Fruit fly (Drosophila melanogaster) whole organism, pupa: ENCODE measurements around the gene CG32855.

Experiments
- CG13204 ChIP-seq: fragments of 200-800 bp; sonication (Bioruptor generic); optimal IDR thresholded peaks from 2 replicates; lab custom pipeline; 2018; ENCODE audit warnings: missing biosample characterization, mild to moderate bottlenecking, missing genetic modification characterization, moderate library complexity
- CG14655 ChIP-seq: fragments of 200-800 bp; sonication (Bioruptor generic); optimal IDR thresholded peaks from 3 replicates; lab custom pipeline; 2017; ENCODE audit warnings: mild to moderate bottlenecking, missing biosample characterization, missing genetic modification reagents, missing genetic modification characterization
- CG15710 ChIP-seq: fragments of 200-800 bp; sonication (Bioruptor generic); optimal IDR thresholded peaks from 2 replicates; lab custom pipeline; 2018; ENCODE audit warnings: missing biosample characterization, mild to moderate bottlenecking, missing genetic modification characterization, moderate library complexity
- CG17806 ChIP-seq: fragments of 200-800 bp; sonication (Bioruptor generic); optimal IDR thresholded peaks from 2 replicates; lab custom pipeline; 2018; ENCODE audit warnings: missing biosample characterization, mild to moderate bottlenecking, missing genetic modification characterization, moderate library complexity
- CG34367 ChIP-seq: fragments of 200-800 bp; sonication (Bioruptor generic); optimal IDR thresholded peaks from 2 replicates; lab custom pipeline; 2018; ENCODE audit warnings: missing biosample characterization, mild to moderate bottlenecking, missing genetic modification characterization
- CG4496 ChIP-seq: fragments of 200-800 bp; sonication (Bioruptor generic); IDR thresholded peaks from 3 replicates; pipeline ENCODE4 v1.3.6; 2022; ENCODE audit warnings: missing biosample characterization, missing genetic modification characterization
- CG8159 ChIP-seq: fragments of 200-800 bp; sonication (Bioruptor generic); optimal IDR thresholded peaks from 3 replicates; lab custom pipeline; 2018; ENCODE audit warnings: missing biosample characterization, mild to moderate bottlenecking, missing genetic modification characterization, moderate library complexity
- CG8301 ChIP-seq: fragments of 200-800 bp; sonication (Bioruptor generic); optimal IDR thresholded peaks from 2 replicates; lab custom pipeline; 2018; ENCODE audit warnings: missing biosample characterization, mild to moderate bottlenecking, missing genetic modification characterization
- CG9948 ChIP-seq: fragments of 200-800 bp; sonication (Bioruptor generic); optimal IDR thresholded peaks from 2 replicates; lab custom pipeline; 2018; ENCODE audit warnings: missing biosample characterization, mild to moderate bottlenecking, missing genetic modification characterization, moderate library complexity
- D1 ChIP-seq: fragments of 200-800 bp; sonication (Bioruptor generic); optimal IDR thresholded peaks from 2 replicates; lab custom pipeline; 2018; ENCODE audit warnings: missing biosample characterization, mild to moderate bottlenecking, missing genetic modification characterization, moderate library complexity
- EcR ChIP-seq: fragments of 200-800 bp; sonication (Bioruptor generic); optimal IDR thresholded peaks from 3 replicates; lab custom pipeline; 2019; ENCODE audit warnings: missing biosample characterization, missing genetic modification characterization, mild to moderate bottlenecking, moderate library complexity, missing genetic modification reagents
- Pif1A ChIP-seq: fragments of 200-800 bp; sonication (Bioruptor generic); optimal IDR thresholded peaks from 3 replicates; lab custom pipeline; 2016; ENCODE audit warnings: missing biosample characterization, missing genetic modification characterization
- Pif1B ChIP-seq: fragments of 200-800 bp; sonication (Bioruptor generic); optimal IDR thresholded peaks from 3 replicates; lab custom pipeline; 2016; ENCODE audit warnings: missing biosample characterization, missing genetic modification characterization
- rn ChIP-seq: fragments of 200-800 bp; sonication (Bioruptor generic); IDR thresholded peaks from 2 replicates; pipeline ENCODE4 v1.3.6; 2022; ENCODE audit warnings: missing biosample characterization, missing genetic modification characterization

dm6 chr3R:16082384-16082783 is 1.6 kb upstream of the CG32855 start:
- TF ChIP-seq EcR (no peak), Pif1B (GFP tag; lab: Kevin White, UChicago) (no peak), CG4496 (GFP tag; lab: Robert Waterston, UW) (0 out of 3 replicates have a peak, but pooled peaks have one; percentile 13), CG17806 (tag; lab: Kevin White, UChicago) (no peak), CG13204 (GFP tag; lab: Kevin White, UChicago) (no peak), Pif1A (no peak), CG34367 (tag; lab: Kevin White, UChicago) (no peak), CG15710 (no peak), CG14655 (GFP tag; lab: Kevin White, UChicago) (no peak), rn (GFP tag; lab: Robert Waterston, UW) (no peak), CG9948 (tag; lab: Kevin White, UChicago) (no peak), CG8301 (tag; lab: Kevin White, UChicago) (no peak), CG8159 (tag; lab: Kevin White, UChicago) (no peak), D1 (tag; lab: Kevin White, UChicago) (no peak)
